Fruit fly (Drosophila melanogaster): ENCODE results near the gene CG33725.
A peak's percentile ranks its signal among the peaks of the same experiment; 100 is the strongest.

CG33725 gene

DNA sequence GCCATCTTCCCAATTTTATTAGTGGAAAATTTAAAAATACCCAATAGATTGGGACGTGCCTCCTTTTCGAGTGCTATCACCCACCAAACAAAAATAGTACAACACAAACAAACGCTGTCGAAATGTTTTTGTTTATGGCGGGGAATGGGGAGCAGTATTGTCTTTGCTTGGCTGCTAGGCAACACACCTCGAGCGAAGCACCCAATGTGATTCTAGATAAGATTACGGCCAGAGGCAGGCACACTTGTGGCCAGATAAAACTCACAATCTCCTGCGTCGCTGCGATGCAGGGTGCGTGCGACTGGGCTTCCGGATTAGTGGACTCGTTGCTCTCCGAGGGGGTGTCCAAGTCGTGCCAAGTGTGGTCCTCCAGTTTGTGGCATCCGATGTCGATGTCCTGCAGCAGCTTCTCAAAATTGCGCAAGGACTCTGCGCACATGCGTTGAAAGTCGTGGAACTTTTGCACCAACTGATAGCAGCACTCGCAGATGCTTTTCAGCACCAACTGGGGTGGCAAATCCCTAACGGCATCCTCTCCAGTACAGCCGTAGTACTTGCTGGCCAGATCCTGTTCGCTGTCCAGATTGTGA is 24.6 kb downstream of the CG33725 start (continued):
- TF ChIP-seq HmgZ (tag; optimal IDR thresholded peaks at IDR 0.05): peak; percentile 33
- TF ChIP-seq ewg (GFP tag; optimal IDR thresholded peaks at IDR 0.05): peak; percentile 71
- TF ChIP-seq CG14710 (tag; optimal IDR thresholded peaks at IDR 0.05): no peak
- TF ChIP-seq maf-S (GFP tag; optimal IDR thresholded peaks at IDR 0.05): no peak
- TF ChIP-seq CG4617 (GFP tag; optimal IDR thresholded peaks at IDR 0.05; ENCODE audit: borderline replicate concordance): no peak
- no peak for TF ChIP-seq gem (tag; optimal IDR thresholded peaks at IDR 0.05)
- no peak for TF ChIP-seq Asciz (GFP tag; optimal IDR thresholded peaks at IDR 0.05)
- TF ChIP-seq tx (GFP tag; optimal IDR thresholded peaks at IDR 0.05): no peak
- peak; percentile 9 for TF ChIP-seq mirr (GFP tag; optimal IDR thresholded peaks at IDR 0.05)
- TF ChIP-seq CG8944 (GFP tag; optimal IDR thresholded peaks at IDR 0.05): no peak
- no peak for TF ChIP-seq Mrtf (GFP tag; IDR thresholded peaks at IDR 0.05)
- TF ChIP-seq CG10321 (GFP tag; IDR thresholded peaks at IDR 0.05): no peak
- TF ChIP-seq Dip3 (GFP tag; optimal IDR thresholded peaks at IDR 0.05): no peak
- TF ChIP-seq gsb (GFP tag; IDR thresholded peaks at IDR 0.05): no peak
- TF ChIP-seq Bgb (GFP tag; IDR thresholded peaks at IDR 0.05; ENCODE audit: partially characterized antibody): no peak
- TF ChIP-seq HLHmδ (GFP tag; optimal IDR thresholded peaks at IDR 0.05): peak; percentile 14
- no peak for TF ChIP-seq tio (GFP tag; optimal IDR thresholded peaks at IDR 0.05)
- no peak for TF ChIP-seq chn (GFP tag; optimal IDR thresholded peaks at IDR 0.05)
- TF ChIP-seq Abd-B (GFP tag; optimal IDR thresholded peaks at IDR 0.05): no peak
- no peak for TF ChIP-seq CG6683 (GFP tag; optimal IDR thresholded peaks at IDR 0.05)
- TF ChIP-seq CG11504 (tag; optimal IDR thresholded peaks at IDR 0.05): no peak
- no peak for TF ChIP-seq rib (GFP tag; IDR thresholded peaks at IDR 0.05)
- no peak for TF ChIP-seq zen2 (GFP tag; IDR thresholded peaks at IDR 0.05; ENCODE audit: partially characterized antibody)
- no peak for TF ChIP-seq ap (GFP tag; IDR thresholded peaks at IDR 0.05)
- TF ChIP-seq CG18262 (tag; optimal IDR thresholded peaks at IDR 0.05): no peak
- no peak for TF ChIP-seq wek (GFP tag; optimal IDR thresholded peaks at IDR 0.05)
- TF ChIP-seq ase (GFP tag; IDR thresholded peaks at IDR 0.05): no peak
- TF ChIP-seq Usf (GFP tag; optimal IDR thresholded peaks at IDR 0.05): no peak
- TF ChIP-seq YL-1 (GFP tag; optimal IDR thresholded peaks at IDR 0.05): no peak
- TF ChIP-seq crol (GFP tag; IDR thresholded peaks at IDR 0.05): peak; percentile 11; the same call in 1 of the 2 replicates
- peak; percentile 68 for TF ChIP-seq sug (tag; optimal IDR thresholded peaks at IDR 0.05)
- TF ChIP-seq CG8388 (GFP tag; optimal IDR thresholded peaks at IDR 0.05): no peak
- no peak for TF ChIP-seq ind (GFP tag; optimal IDR thresholded peaks at IDR 0.05)
- TF ChIP-seq bsh (GFP tag; optimal IDR thresholded peaks at IDR 0.05): no peak
- no peak for TF ChIP-seq CG31388 (GFP tag; optimal IDR thresholded peaks at IDR 0.05)
- TF ChIP-seq CG16779 (GFP tag; IDR thresholded peaks at IDR 0.05): no peak
- peak; percentile 30; the same call in 1 of the 3 replicates for TF ChIP-seq row (GFP tag; IDR thresholded peaks at IDR 0.05)
- TF ChIP-seq CG13123 (GFP tag; optimal IDR thresholded peaks at IDR 0.05): no peak
- no peak for TF ChIP-seq CG10959 (GFP tag; IDR thresholded peaks at IDR 0.05)
- TF ChIP-seq yki (optimal IDR thresholded peaks at IDR 0.05): no peak
- no peak for TF ChIP-seq ash1 (GFP tag; optimal IDR thresholded peaks at IDR 0.05)
- no peak for TF ChIP-seq ara (GFP tag; IDR thresholded peaks at IDR 0.05)
- no peak for TF ChIP-seq pho (GFP tag; optimal IDR thresholded peaks at IDR 0.05)
- peak; percentile 55; the same call in 2 of the 3 replicates for TF ChIP-seq ci (GFP tag; IDR thresholded peaks at IDR 0.05)
- no peak for TF ChIP-seq CG18619 (GFP tag; optimal IDR thresholded peaks at IDR 0.05)
- no peak for TF ChIP-seq CG10274 (GFP tag; optimal IDR thresholded peaks at IDR 0.05)
- TF ChIP-seq Rfx (GFP tag; IDR thresholded peaks at IDR 0.05): peak; percentile 46; the same call in 1 of the 2 replicates
- TF ChIP-seq her (GFP tag; optimal IDR thresholded peaks at IDR 0.05): peak; percentile 62
- TF ChIP-seq CG15514 (GFP tag; optimal IDR thresholded peaks at IDR 0.05): no peak
- no peak for TF ChIP-seq CG1832 (GFP tag; optimal IDR thresholded peaks at IDR 0.05)
- TF ChIP-seq exex (tag; optimal IDR thresholded peaks at IDR 0.05): peak; percentile 26
